Fruit fly (Drosophila melanogaster): ENCODE data around the gene dac.
A peak's percentile ranks its signal among the peaks of the same experiment; 100 is the strongest.

Gene dac

dm6 chr2L:16535071-16535581, 49.3 kb upstream of the dac start (continued):
- TF ChIP-seq CG17912 (GFP tag; optimal IDR thresholded peaks at IDR 0.05): no peak
- TF ChIP-seq pan (optimal IDR thresholded peaks at IDR 0.05): no peak
- TF ChIP-seq pan (GFP tag; optimal IDR thresholded peaks at IDR 0.05 in 1 of 2, IDR thresholded peaks at IDR 0.05 in 1 of 2): peak in 1 of 2 experiments; percentile 57
- no peak for TF ChIP-seq YL-1 (GFP tag; optimal IDR thresholded peaks at IDR 0.05)
- TF ChIP-seq CkIIα-i1 (GFP tag; IDR thresholded peaks at IDR 0.05): no peak
- peak; percentile 77 for TF ChIP-seq Dbx (GFP tag; IDR thresholded peaks at IDR 0.05)
- no peak for TF ChIP-seq sqz (GFP tag; optimal IDR thresholded peaks at IDR 0.05)
- TF ChIP-seq repo (GFP tag; optimal IDR thresholded peaks at IDR 0.05): peak; percentile 53
- peak; percentile 55 for TF ChIP-seq sisA (GFP tag; IDR thresholded peaks at IDR 0.05)
- no peak for TF ChIP-seq E2f2 (GFP tag; IDR thresholded peaks at IDR 0.05)
- no peak; the same call in 2 of the 3 replicates for TF ChIP-seq CG14050 (GFP tag; IDR thresholded peaks at IDR 0.05)
- TF ChIP-seq Aef1 (GFP tag; IDR thresholded peaks at IDR 0.05): peak; percentile 58; the same call in 2 of the 3 replicates
- peak; percentile 76 for TF ChIP-seq PHDP (tag; optimal IDR thresholded peaks at IDR 0.05)
- no peak for TF ChIP-seq amos (GFP tag; IDR thresholded peaks at IDR 0.05; ENCODE audit: partially characterized antibody)
- peak; percentile 72 for TF ChIP-seq CG17385 (GFP tag; optimal IDR thresholded peaks at IDR 0.05)
- no peak for TF ChIP-seq Lim3 (GFP tag; IDR thresholded peaks at IDR 0.05)
- no peak for TF ChIP-seq Oaz (GFP tag; IDR thresholded peaks at IDR 0.05)
- peak; percentile 20 for TF ChIP-seq CG17829 (tag; optimal IDR thresholded peaks at IDR 0.05)
- peak; percentile 67 for TF ChIP-seq ind (GFP tag; optimal IDR thresholded peaks at IDR 0.05)
- no peak for TF ChIP-seq fd102C (GFP tag; optimal IDR thresholded peaks at IDR 0.05)
- TF ChIP-seq MTF-1 (GFP tag; optimal IDR thresholded peaks at IDR 0.05; ENCODE audit: borderline replicate concordance): no peak
- TF ChIP-seq CG3281 (GFP tag; optimal IDR thresholded peaks at IDR 0.05): peak; percentile 90
- peak; percentile 59 for TF ChIP-seq Myb (GFP tag; optimal IDR thresholded peaks at IDR 0.05)
- no peak for TF ChIP-seq scrt (GFP tag; optimal IDR thresholded peaks at IDR 0.05)
- no peak for TF ChIP-seq kni (GFP tag; optimal IDR thresholded peaks at IDR 0.05)
- no peak for TF ChIP-seq CG8359 (GFP tag; optimal IDR thresholded peaks at IDR 0.05; ENCODE audit: borderline replicate concordance)
- TF ChIP-seq crc (GFP tag; optimal IDR thresholded peaks at IDR 0.05): peak; percentile 70
- TF ChIP-seq gfzf (GFP tag; optimal IDR thresholded peaks at IDR 0.05): no peak
- TF ChIP-seq CG16815 (GFP tag; optimal IDR thresholded peaks at IDR 0.05): peak; percentile 61
- TF ChIP-seq CG3726 (GFP tag; IDR thresholded peaks at IDR 0.05): no peak
- peak; percentile 10; the same call in 1 of the 2 replicates for TF ChIP-seq CG32767 (GFP tag; IDR thresholded peaks at IDR 0.05)
- TF ChIP-seq Max (GFP tag; optimal IDR thresholded peaks at IDR 0.05): peak; percentile 75
- TF ChIP-seq C15 (GFP tag; IDR thresholded peaks at IDR 0.05): no peak
- peak; percentile 47 for TF ChIP-seq D19A (tag; optimal IDR thresholded peaks at IDR 0.05)
- peak; percentile 85 for TF ChIP-seq Oli (tag; optimal IDR thresholded peaks at IDR 0.05)
- peak; percentile 87 for TF ChIP-seq grau (tag; optimal IDR thresholded peaks at IDR 0.05)
- TF ChIP-seq seq (GFP tag; IDR thresholded peaks at IDR 0.05): no peak
- no peak for TF ChIP-seq oc (tag; optimal IDR thresholded peaks at IDR 0.05)
- peak; percentile 84 for TF ChIP-seq CG12769 (tag; optimal IDR thresholded peaks at IDR 0.05)
- peak; percentile 37 for TF ChIP-seq Blimp-1 (GFP tag; optimal IDR thresholded peaks at IDR 0.05)
- TF ChIP-seq CG16813 (GFP tag; IDR thresholded peaks at IDR 0.05; ENCODE audit: partially characterized antibody): no peak
- TF ChIP-seq grn (GFP tag; optimal IDR thresholded peaks at IDR 0.05): no peak
- TF ChIP-seq Rfx (GFP tag; IDR thresholded peaks at IDR 0.05): peak; percentile 74
- no peak for TF ChIP-seq CG11456 (GFP tag; IDR thresholded peaks at IDR 0.05)
- peak in 1 of 3 experiments; percentile 8 for TF ChIP-seq lola (GFP tag; optimal IDR thresholded peaks at IDR 0.05)
- TF ChIP-seq pros (GFP tag; optimal IDR thresholded peaks at IDR 0.05): no peak
- TF ChIP-seq odd (GFP tag; optimal IDR thresholded peaks at IDR 0.05): peak; percentile 38
- TF ChIP-seq D19B (GFP tag; optimal IDR thresholded peaks at IDR 0.05): peak; percentile 66
- TF ChIP-seq CG17186 (GFP tag; optimal IDR thresholded peaks at IDR 0.05): no peak
- TF ChIP-seq pfk (GFP tag; optimal IDR thresholded peaks at IDR 0.05): no peak

Measured in whole organism, embryonic.